Fruit fly (Drosophila melanogaster): ENCODE measurements around the gene Uch-L5R.

- TF ChIP-seq CG14711 (tag; optimal IDR thresholded peaks at IDR 0.05) (no peak), Mnt (GFP tag; optimal IDR thresholded peaks at IDR 0.05) (no peak), Crg-1 (GFP tag; optimal IDR thresholded peaks at IDR 0.05) (no peak), kay (GFP tag; ENCODE audit: borderline replicate concordance) (no peak), CG11617 (GFP tag; optimal IDR thresholded peaks at IDR 0.05) (no peak), cic (GFP tag; optimal IDR thresholded peaks at IDR 0.05) (no peak), cnc (optimal IDR thresholded peaks at IDR 0.05) (no peak)
These were observed 21.7 kb downstream of the Uch-L5R start for dm6 chrX:12034713-12035112.

All from whole organism, adult.